Fruit fly (Drosophila melanogaster) whole organism: ENCODE results near the gene egh.

Experiments
- CG8478 ChIP-seq: fragments of >200 bp; optimal IDR thresholded peaks from 2 replicates; lab custom pipeline; 2018; ENCODE audit warnings: inconsistent platforms
- Dll ChIP-seq: fragments of >200 bp; optimal IDR thresholded peaks from 2 replicates; lab custom pipeline; 2017
- EcR ChIP-seq, 2 experiments: fragments of >200 bp; optimal IDR thresholded peaks; 2 replicates each; lab custom pipeline; 2017; ENCODE audit warnings: missing biosample characterization in 2 of 2, missing genetic modification characterization in 2 of 2, missing genetic modification reagents in 2 of 2
- pan ChIP-seq: fragments of >200 bp; optimal IDR thresholded peaks from 2 replicates; lab custom pipeline; 2017
- psq ChIP-seq: fragments of >200 bp; optimal IDR thresholded peaks from 2 replicates; lab custom pipeline; 2017
- usp ChIP-seq: fragments of >200 bp; optimal IDR thresholded peaks from 2 replicates; lab custom pipeline; 2017; ENCODE audit warnings: missing biosample characterization, missing genetic modification characterization, mixed read lengths

egh gene

dm6 chrX:2638646-2639045 lies 50.3 kb downstream of the egh start:
- TF ChIP-seq EcR (GFP tag; optimal IDR thresholded peaks at IDR 0.05; lab: Kevin White, UChicago) (no peak), pan (lab: Kevin White, UChicago) (no peak), CG8478 (lab: Kevin White, UChicago) (no peak), usp (no peak), Dll (lab: Kevin White, UChicago) (no peak), psq (lab: Kevin White, UChicago) (no peak)

dm6 chrX:2642484-2643379 lies 54.4 kb downstream of the egh start:
- TF ChIP-seq EcR (GFP tag; optimal IDR thresholded peaks at IDR 0.05; lab: Kevin White, UChicago) (no peak), Dll (lab: Kevin White, UChicago) (peak; percentile 59), CG8478 (lab: Kevin White, UChicago) (peak; percentile 40), psq (lab: Kevin White, UChicago) (no peak), pan (lab: Kevin White, UChicago) (no peak), usp (no peak)

- no peak for TF ChIP-seq psq (lab: Kevin White, UChicago)
- no peak for TF ChIP-seq pan (lab: Kevin White, UChicago)
- TF ChIP-seq usp, result no peak
Observed at dm6 chrX:2645593-2645992, 57.3 kb downstream of the egh start.

dm6 chrX:2646022-2646761 lies 57.9 kb downstream of the egh start:
- TF ChIP-seq Dll (lab: Kevin White, UChicago), result peak; percentile 63
- TF ChIP-seq psq (lab: Kevin White, UChicago), result no peak
- no peak for TF ChIP-seq pan (lab: Kevin White, UChicago)
- peak; percentile 91 to 98 for TF ChIP-seq EcR (GFP tag; optimal IDR thresholded peaks at IDR 0.05; lab: Kevin White, UChicago)
- TF ChIP-seq usp, result no peak
- TF ChIP-seq CG8478 (lab: Kevin White, UChicago), result no peak

dm6 chrX:2647472-2647883 lies 59.2 kb downstream of the egh start:
- TF ChIP-seq CG8478 (lab: Kevin White, UChicago) (no peak), Dll (lab: Kevin White, UChicago) (peak; percentile 37), pan (lab: Kevin White, UChicago) (no peak), psq (lab: Kevin White, UChicago) (no peak), usp (no peak)

- TF ChIP-seq CG8478 (lab: Kevin White, UChicago) (no peak), Dll (lab: Kevin White, UChicago) (no peak), pan (lab: Kevin White, UChicago) (no peak), usp (no peak), EcR (GFP tag; optimal IDR thresholded peaks at IDR 0.05; lab: Kevin White, UChicago) (peak in 1 of 2 experiments; percentile 26)
Observed at dm6 chrX:2647950-2648613, 59.8 kb downstream of the egh start.
